Fruit fly (Drosophila melanogaster) whole organism, adult: ENCODE results near the gene Mtpalpha.

Source experiments
- CG1620 ChIP-seq: fragments of 200-800 bp; sonication (Bioruptor generic); optimal IDR thresholded peaks from 2 replicates; lab custom pipeline; 2016; ENCODE audit warnings: missing biosample characterization, missing genetic modification characterization
- CG5204 ChIP-seq: fragments of 200-800 bp; sonication (Bioruptor generic); optimal IDR thresholded peaks from 2 replicates; lab custom pipeline; 2016; ENCODE audit warnings: missing biosample characterization, missing genetic modification characterization
- CG7045 ChIP-seq: fragments of 200-800 bp; sonication (Bioruptor generic); optimal IDR thresholded peaks from 2 replicates; lab custom pipeline; 2017; ENCODE audit warnings: missing biosample characterization, mild to moderate bottlenecking, missing genetic modification characterization
- CG7101 ChIP-seq: fragments of 200-800 bp; sonication (Bioruptor generic); optimal IDR thresholded peaks from 2 replicates; lab custom pipeline; 2018; ENCODE audit warnings: missing biosample characterization, mild to moderate bottlenecking, missing genetic modification characterization, moderate library complexity
- Clk ChIP-seq: fragments of 200-800 bp; sonication (Bioruptor generic); optimal IDR thresholded peaks from 2 replicates; lab custom pipeline; 2017; ENCODE audit warnings: missing biosample characterization, missing genetic modification characterization
- Crg-1 ChIP-seq: fragments of 200-800 bp; sonication (Bioruptor generic); optimal IDR thresholded peaks from 2 replicates; lab custom pipeline; 2016; ENCODE audit warnings: missing biosample characterization, missing genetic modification characterization
- Hr96 ChIP-seq: fragments of 200-800 bp; sonication (Bioruptor generic); optimal IDR thresholded peaks from 2 replicates; lab custom pipeline; 2016; ENCODE audit warnings: missing biosample characterization, missing genetic modification characterization
- cic ChIP-seq: fragments of 200-800 bp; sonication (Bioruptor generic); optimal IDR thresholded peaks from 2 replicates; lab custom pipeline; 2017; ENCODE audit warnings: missing biosample characterization, mild to moderate bottlenecking, missing genetic modification characterization, moderate library complexity
- kay ChIP-seq: fragments of 200-800 bp; sonication (Bioruptor generic); peaks from one replicate; lab custom pipeline; 2016; ENCODE audit warnings: missing biosample characterization, missing genetic modification characterization, borderline replicate concordance
- ovo ChIP-seq: fragments of 200-800 bp; sonication (Bioruptor generic); optimal IDR thresholded peaks from 2 replicates; lab custom pipeline; 2016; ENCODE audit warnings: missing biosample characterization, missing genetic modification characterization
- pad ChIP-seq: fragments of 200-800 bp; sonication (Bioruptor generic); optimal IDR thresholded peaks from 3 replicates; lab custom pipeline; 2017; ENCODE audit warnings: missing biosample characterization, missing genetic modification characterization, mild to moderate bottlenecking, moderate library complexity, missing genetic modification reagents
- toe ChIP-seq: fragments of 200-800 bp; sonication (Bioruptor generic); optimal IDR thresholded peaks from 2 replicates; lab custom pipeline; 2016; ENCODE audit warnings: missing biosample characterization, missing genetic modification characterization

dm6 chr2L:9542578-9542977 lies 34.0 kb downstream of the Mtpalpha start, which contains the start of gene Cpr30B:
- no peak for TF ChIP-seq Clk
- TF ChIP-seq kay: no peak
- TF ChIP-seq pad (GFP tag; lab: Kevin White, UChicago): no peak
- TF ChIP-seq CG1620 (GFP tag; lab: Kevin White, UChicago): no peak
- TF ChIP-seq cic (GFP tag; lab: Kevin White, UChicago): no peak
- TF ChIP-seq ovo: no peak
- TF ChIP-seq CG7101 (tag; lab: Kevin White, UChicago): no peak
- TF ChIP-seq CG5204 (GFP tag; lab: Kevin White, UChicago): no peak
- no peak for TF ChIP-seq Hr96 (GFP tag; lab: Kevin White, UChicago)
- TF ChIP-seq Crg-1 (GFP tag; lab: Kevin White, UChicago): no peak
- no peak for TF ChIP-seq CG7045 (GFP tag; lab: Kevin White, UChicago)
- TF ChIP-seq toe (GFP tag; lab: Kevin White, UChicago): no peak
